Worm (Caenorhabditis elegans) whole organism, L4 larva: ENCODE data around the gene mtr-4.

ENCODE experiments used
- ZK546.5 ChIP-seq, 2 experiments: sonication (generic microtip); optimal IDR thresholded peaks; 2 replicates each; lab custom pipeline; 2017; ENCODE audit warnings: missing biosample characterization in 2 of 2, missing genetic modification characterization in 2 of 2
- arid-1 ChIP-seq: fragments of 200-800 bp; sonication (Bioruptor generic); conservative IDR thresholded peaks from 2 replicates; pipeline ENCODE4 v1.3.6; 2022; ENCODE audit warnings: missing genetic modification reagents, missing genetic modification characterization, missing compliant biosample characterization
- nhr-76 ChIP-seq: fragments of 150-350 bp; optimal IDR thresholded peaks from 2 replicates; lab custom pipeline; 2014; ENCODE audit warnings: missing biosample characterization, missing genetic modification characterization

DNA sequence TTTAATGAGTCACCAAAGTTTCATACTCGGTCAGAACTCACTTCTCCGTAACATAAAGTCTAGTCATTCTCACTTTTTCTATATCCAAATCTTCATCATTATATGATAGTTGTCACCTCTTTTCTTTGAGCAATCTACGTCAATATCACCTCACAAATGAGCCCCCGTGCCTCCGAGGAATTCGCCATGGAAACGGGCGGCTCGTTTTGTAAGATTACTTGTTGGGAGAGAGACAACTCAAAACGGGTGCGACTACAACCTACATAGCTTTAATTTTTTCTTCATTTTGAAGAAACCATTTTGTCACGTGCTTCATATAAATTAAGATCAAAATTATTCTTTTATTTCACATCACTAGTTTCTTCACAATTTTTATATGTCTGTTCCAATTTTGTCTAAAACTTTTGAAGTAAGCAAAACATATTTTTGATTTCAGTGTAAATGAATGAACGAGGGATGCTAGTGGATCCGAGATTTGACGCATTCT lies 53.4 kb downstream of the mtr-4 start, which contains the start of gene nhr-4:
- TF ChIP-seq nhr-76 (tag; lab: Kevin White, UChicago) = no peak
- TF ChIP-seq arid-1 (GFP tag; lab: Robert Waterston, UW) = no peak
- TF ChIP-seq ZK546.5 (tag; optimal IDR thresholded peaks at IDR 0.05; lab: Kevin White, UChicago) = no peak
